Fruit fly (Drosophila melanogaster) whole organism, pupa: ENCODE data around the gene Skel.

Experiments
- CG10348 ChIP-seq: fragments of 200-800 bp; sonication (Bioruptor generic); IDR thresholded peaks from 2 replicates; pipeline ENCODE4 v1.3.6; 2022; ENCODE audit warnings: missing biosample characterization, missing genetic modification characterization
- CG12605 ChIP-seq: fragments of 200-800 bp; sonication (Bioruptor generic); IDR thresholded peaks from 2 replicates; pipeline ENCODE4 v1.3.6; 2022; ENCODE audit warnings: missing biosample characterization, missing genetic modification characterization
- CG13204 ChIP-seq: fragments of 200-800 bp; sonication (Bioruptor generic); optimal IDR thresholded peaks from 2 replicates; lab custom pipeline; 2018; ENCODE audit warnings: missing biosample characterization, mild to moderate bottlenecking, missing genetic modification characterization, moderate library complexity
- CG14655 ChIP-seq: fragments of 200-800 bp; sonication (Bioruptor generic); optimal IDR thresholded peaks from 3 replicates; lab custom pipeline; 2017; ENCODE audit warnings: mild to moderate bottlenecking, missing biosample characterization, missing genetic modification reagents, missing genetic modification characterization
- CG15710 ChIP-seq: fragments of 200-800 bp; sonication (Bioruptor generic); optimal IDR thresholded peaks from 2 replicates; lab custom pipeline; 2018; ENCODE audit warnings: missing biosample characterization, mild to moderate bottlenecking, missing genetic modification characterization, moderate library complexity
- CG17806 ChIP-seq: fragments of 200-800 bp; sonication (Bioruptor generic); optimal IDR thresholded peaks from 2 replicates; lab custom pipeline; 2018; ENCODE audit warnings: missing biosample characterization, mild to moderate bottlenecking, missing genetic modification characterization, moderate library complexity
- CG32121 ChIP-seq: fragments of 200-800 bp; sonication (Bioruptor generic); IDR thresholded peaks from 2 replicates; pipeline ENCODE4 v1.3.6; 2022; ENCODE audit warnings: missing biosample characterization, missing genetic modification characterization
- CG34367 ChIP-seq: fragments of 200-800 bp; sonication (Bioruptor generic); optimal IDR thresholded peaks from 2 replicates; lab custom pipeline; 2018; ENCODE audit warnings: missing biosample characterization, mild to moderate bottlenecking, missing genetic modification characterization
- CG4496 ChIP-seq: fragments of 200-800 bp; sonication (Bioruptor generic); IDR thresholded peaks from 3 replicates; pipeline ENCODE4 v1.3.6; 2022; ENCODE audit warnings: missing biosample characterization, missing genetic modification characterization
- CG8159 ChIP-seq: fragments of 200-800 bp; sonication (Bioruptor generic); optimal IDR thresholded peaks from 3 replicates; lab custom pipeline; 2018; ENCODE audit warnings: missing biosample characterization, mild to moderate bottlenecking, missing genetic modification characterization, moderate library complexity
- CG8301 ChIP-seq: fragments of 200-800 bp; sonication (Bioruptor generic); optimal IDR thresholded peaks from 2 replicates; lab custom pipeline; 2018; ENCODE audit warnings: missing biosample characterization, mild to moderate bottlenecking, missing genetic modification characterization
- CG9948 ChIP-seq: fragments of 200-800 bp; sonication (Bioruptor generic); optimal IDR thresholded peaks from 2 replicates; lab custom pipeline; 2018; ENCODE audit warnings: missing biosample characterization, mild to moderate bottlenecking, missing genetic modification characterization, moderate library complexity
- D1 ChIP-seq: fragments of 200-800 bp; sonication (Bioruptor generic); optimal IDR thresholded peaks from 2 replicates; lab custom pipeline; 2018; ENCODE audit warnings: missing biosample characterization, mild to moderate bottlenecking, missing genetic modification characterization, moderate library complexity
- EcR ChIP-seq: fragments of 200-800 bp; sonication (Bioruptor generic); optimal IDR thresholded peaks from 3 replicates; lab custom pipeline; 2019; ENCODE audit warnings: missing biosample characterization, missing genetic modification characterization, mild to moderate bottlenecking, moderate library complexity, missing genetic modification reagents
- Ets98B ChIP-seq: fragments of 200-800 bp; sonication (Bioruptor generic); IDR thresholded peaks from 2 replicates; pipeline ENCODE4 v1.3.6; 2022; ENCODE audit warnings: missing biosample characterization, missing genetic modification characterization
- Pif1A ChIP-seq: fragments of 200-800 bp; sonication (Bioruptor generic); optimal IDR thresholded peaks from 3 replicates; lab custom pipeline; 2016; ENCODE audit warnings: missing biosample characterization, missing genetic modification characterization
- Pif1B ChIP-seq: fragments of 200-800 bp; sonication (Bioruptor generic); optimal IDR thresholded peaks from 3 replicates; lab custom pipeline; 2016; ENCODE audit warnings: missing biosample characterization, missing genetic modification characterization
- Snoo ChIP-seq: fragments of 200-800 bp; sonication (Bioruptor generic); optimal IDR thresholded peaks from 3 replicates; lab custom pipeline; 2017; ENCODE audit warnings: missing biosample characterization, mild to moderate bottlenecking, missing genetic modification characterization, inconsistent platforms
- fd96Ca ChIP-seq: fragments of 200-800 bp; sonication (Bioruptor generic); IDR thresholded peaks from 3 replicates; pipeline ENCODE4 v1.3.6; 2022; ENCODE audit warnings: missing biosample characterization, missing genetic modification characterization
- gl ChIP-seq: fragments of 200-800 bp; sonication (Bioruptor generic); optimal IDR thresholded peaks from 2 replicates; lab custom pipeline; 2018; ENCODE audit warnings: missing biosample characterization, mild to moderate bottlenecking, missing genetic modification characterization
- rn ChIP-seq: fragments of 200-800 bp; sonication (Bioruptor generic); IDR thresholded peaks from 2 replicates; pipeline ENCODE4 v1.3.6; 2022; ENCODE audit warnings: missing biosample characterization, missing genetic modification characterization

Skel gene

dm6 chr3R:10684284-10684683, 2.5 kb upstream of the Skel start:
- TF ChIP-seq Ets98B (GFP tag; lab: Robert Waterston, UW) (peak; percentile 64), CG4496 (peak; percentile 67), CG8301 (peak; percentile 30), CG34367 (tag; lab: Kevin White, UChicago) (no peak), CG12605 (GFP tag; lab: Robert Waterston, UW) (no peak), Pif1B (no peak), Snoo (no peak), gl (tag; lab: Kevin White, UChicago) (no peak), CG8159 (tag; lab: Kevin White, UChicago) (no peak), CG17806 (tag; lab: Kevin White, UChicago) (peak; percentile 2), CG15710 (tag; lab: Kevin White, UChicago) (no peak), rn (GFP tag; lab: Robert Waterston, UW) (peak; percentile 35; the same call in 1 of the 2 replicates), CG32121 (GFP tag; lab: Robert Waterston, UW) (peak; percentile 71), D1 (tag; lab: Kevin White, UChicago) (no peak), fd96Ca (0 out of 3 replicates have a peak, but pooled peaks have one; percentile 30), CG14655 (peak; percentile 52), CG10348 (GFP tag; lab: Robert Waterston, UW) (no peak)
- TF ChIP-seq, all 21 proteins: peak for 8

dm6 chr3R:10687312-10687711, 569 bp downstream of the Skel start:
- no peak for TF ChIP-seq gl (tag; lab: Kevin White, UChicago)
- TF ChIP-seq CG12605 (GFP tag; lab: Robert Waterston, UW) = no peak
- no peak for TF ChIP-seq fd96Ca
- TF ChIP-seq rn (GFP tag; lab: Robert Waterston, UW) = no peak
- no peak for TF ChIP-seq CG10348 (GFP tag; lab: Robert Waterston, UW)
- TF ChIP-seq CG34367 (tag; lab: Kevin White, UChicago) = no peak
- TF ChIP-seq Ets98B (GFP tag; lab: Robert Waterston, UW) = no peak
- no peak for TF ChIP-seq CG17806 (tag; lab: Kevin White, UChicago)
- TF ChIP-seq CG8159 (tag; lab: Kevin White, UChicago) = no peak
- TF ChIP-seq CG8301 = no peak
- no peak for TF ChIP-seq CG13204 (GFP tag; lab: Kevin White, UChicago)
- no peak for TF ChIP-seq CG4496
- TF ChIP-seq CG15710 (tag; lab: Kevin White, UChicago) = no peak
- no peak for TF ChIP-seq CG32121 (GFP tag; lab: Robert Waterston, UW)
- TF ChIP-seq Pif1B = no peak
- no peak for TF ChIP-seq CG14655
- no peak for TF ChIP-seq CG9948 (tag; lab: Kevin White, UChicago)
- TF ChIP-seq D1 (tag; lab: Kevin White, UChicago) = no peak
- TF ChIP-seq Pif1A = no peak
- no peak for TF ChIP-seq EcR

dm6 chr3R:10688160-10688559, 1.4 kb downstream of the Skel start:
- TF ChIP-seq Ets98B (GFP tag; lab: Robert Waterston, UW) (peak; percentile 44; the same call in 1 of the 2 replicates), EcR (no peak)

dm6 chr3R:10688835-10689234, 2.1 kb downstream of the Skel start:
- TF ChIP-seq CG10348 (GFP tag; lab: Robert Waterston, UW) (no peak), gl (tag; lab: Kevin White, UChicago) (no peak), CG17806 (tag; lab: Kevin White, UChicago) (no peak), Ets98B (GFP tag; lab: Robert Waterston, UW) (0 out of 2 replicates have a peak, but pooled peaks have one; percentile 20), Snoo (no peak), CG32121 (GFP tag; lab: Robert Waterston, UW) (peak; percentile 44; the same call in 1 of the 2 replicates), CG15710 (tag; lab: Kevin White, UChicago) (no peak), fd96Ca (no peak), CG4496 (peak; percentile 70; the same call in 2 of the 3 replicates), D1 (tag; lab: Kevin White, UChicago) (no peak)
- TF ChIP-seq, all 21 proteins: peak for 3

- TF ChIP-seq CG17806 (tag; lab: Kevin White, UChicago) = no peak
- TF ChIP-seq Ets98B (GFP tag; lab: Robert Waterston, UW) = 0 out of 2 replicates have a peak, but pooled peaks have one; percentile 11
Measured at dm6 chr3R:10696371-10696777, 9.6 kb downstream of the Skel start, which contains the start of the genes pug, CG14683 and CG46459. Gene pug, plus strand, starts transcription at chr3R:10696534. Gene CG14683, plus strand, starts transcription at chr3R:10696647. Gene CG46459, plus strand, starts transcription at chr3R:10696647.

dm6 chr3R:10699020-10699951, 12.5 kb downstream of the Skel start:
- TF ChIP-seq Pif1A (no peak), CG13204 (GFP tag; lab: Kevin White, UChicago) (no peak), CG9948 (tag; lab: Kevin White, UChicago) (no peak), Snoo (no peak)
- TF ChIP-seq, all 21 proteins: peak for 0
